Worm (Caenorhabditis elegans) whole organism, early embryonic: ENCODE results near the gene rmh-2.

Experiments used
- F13C5.2 ChIP-seq: sonication (generic microtip); optimal IDR thresholded peaks from 2 replicates; lab custom pipeline; 2017; ENCODE audit warnings: mild to moderate bottlenecking, missing genetic modification characterization, inconsistent platforms, missing compliant biosample characterization
- ama-1 ChIP-seq: fragments of 150-350 bp; optimal IDR thresholded peaks from 2 replicates; lab custom pipeline; 2014
- ceh-13 ChIP-seq: fragments of 200-800 bp; sonication (Bioruptor generic); optimal IDR thresholded peaks from 2 replicates; lab custom pipeline; 2018; ENCODE audit warnings: mild to moderate bottlenecking, missing genetic modification characterization, missing compliant biosample characterization
- ets-7 ChIP-seq: sonication (generic microtip); optimal IDR thresholded peaks from 2 replicates; lab custom pipeline; 2016; ENCODE audit warnings: missing genotype, missing genetic modification characterization, missing compliant biosample characterization
- flt-1 ChIP-seq: fragments of 200-800 bp; sonication (Bioruptor generic); IDR thresholded peaks from 2 replicates; pipeline ENCODE4 v1.3.6; 2022; ENCODE audit warnings: missing genetic modification characterization, missing compliant biosample characterization
- tbx-11 ChIP-seq: fragments of 200-800 bp; sonication (Bioruptor generic); IDR thresholded peaks from 2 replicates; pipeline ENCODE4 v1.3.6; 2022; ENCODE audit warnings: missing genetic modification characterization, missing compliant biosample characterization
- tra-4 ChIP-seq: sonication (generic microtip); optimal IDR thresholded peaks from 2 replicates; lab custom pipeline; 2017; ENCODE audit warnings: missing genetic modification characterization, missing compliant biosample characterization

ce11 chrV:9977211-9977610 is 46.6 kb upstream of the rmh-2 start:
- no peak for TF ChIP-seq flt-1 (GFP tag; lab: Robert Waterston, UW)
- TF ChIP-seq ets-7 (tag; lab: Kevin White, UChicago): no peak
- no peak for TF ChIP-seq tra-4 (tag; lab: Kevin White, UChicago)
- TF ChIP-seq F13C5.2 (tag; lab: Kevin White, UChicago): no peak
- no peak for TF ChIP-seq ama-1 (lab: Kevin White, UChicago)
- TF ChIP-seq ceh-13 (GFP tag; lab: Kevin White, UChicago): no peak
- TF ChIP-seq tbx-11 (GFP tag; lab: Robert Waterston, UW): no peak
